Worm (Caenorhabditis elegans) whole organism, early embryonic: ENCODE data around the gene srz-97.

Experiments
- ama-1 ChIP-seq: fragments of 150-350 bp; optimal IDR thresholded peaks from 2 replicates; lab custom pipeline; 2014
- ceh-13 ChIP-seq: fragments of 200-800 bp; sonication (Bioruptor generic); optimal IDR thresholded peaks from 2 replicates; lab custom pipeline; 2018; ENCODE audit warnings: mild to moderate bottlenecking, missing genetic modification characterization, missing compliant biosample characterization
- ceh-36 ChIP-seq: sonication (generic microtip); optimal IDR thresholded peaks from 2 replicates; lab custom pipeline; 2016; ENCODE audit warnings: missing genetic modification characterization, inconsistent platforms, missing compliant biosample characterization
- ets-7 ChIP-seq: sonication (generic microtip); optimal IDR thresholded peaks from 2 replicates; lab custom pipeline; 2016; ENCODE audit warnings: missing genotype, missing genetic modification characterization, missing compliant biosample characterization
- flt-1 ChIP-seq: fragments of 200-800 bp; sonication (Bioruptor generic); IDR thresholded peaks from 2 replicates; pipeline ENCODE4 v1.3.6; 2022; ENCODE audit warnings: missing genetic modification characterization, missing compliant biosample characterization
- tbx-11 ChIP-seq: fragments of 200-800 bp; sonication (Bioruptor generic); IDR thresholded peaks from 2 replicates; pipeline ENCODE4 v1.3.6; 2022; ENCODE audit warnings: missing genetic modification characterization, missing compliant biosample characterization

DNA sequence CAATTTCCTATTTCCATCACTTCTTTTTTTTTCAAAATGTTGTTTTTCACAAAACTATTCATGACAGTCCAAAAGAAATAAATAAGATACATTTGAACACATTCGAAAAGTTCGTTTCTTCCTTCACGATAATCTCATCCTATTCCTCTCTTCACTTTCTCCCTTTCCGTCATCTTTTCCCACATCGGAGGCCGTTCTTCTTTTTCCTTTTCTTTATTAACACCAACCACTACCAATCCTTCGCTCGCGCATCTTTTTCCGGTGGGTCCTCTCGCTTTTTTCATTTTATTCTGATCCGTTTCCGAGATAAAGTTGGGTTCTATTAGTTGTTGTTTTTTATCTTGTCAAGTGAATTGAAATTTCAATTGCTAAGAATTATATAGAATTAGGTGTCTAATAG lies 27.4 kb upstream of the srz-97 start:
- TF ChIP-seq ama-1 (lab: Kevin White, UChicago), result no peak
- TF ChIP-seq ets-7 (tag; lab: Kevin White, UChicago), result no peak
- no peak for TF ChIP-seq flt-1 (GFP tag; lab: Robert Waterston, UW)
- no peak for TF ChIP-seq ceh-13
- no peak for TF ChIP-seq ceh-36 (tag; lab: Kevin White, UChicago)
- TF ChIP-seq tbx-11 (GFP tag; lab: Robert Waterston, UW), result no peak
